Fruit fly (Drosophila melanogaster): ENCODE measurements around the gene CG44838.

The CG44838 gene

dm6 chr3L:9421621-9422020 is 39.2 kb upstream of the CG44838 start:
- TF ChIP-seq Pif1A (GFP tag; optimal IDR thresholded peaks at IDR 0.05) = no peak
- no peak for TF ChIP-seq Pif1B (GFP tag; optimal IDR thresholded peaks at IDR 0.05)
- TF ChIP-seq EcR (GFP tag; optimal IDR thresholded peaks at IDR 0.05) = peak; percentile 15
- no peak for TF ChIP-seq Snoo (tag; optimal IDR thresholded peaks at IDR 0.05)
- no peak for TF ChIP-seq CG34367 (tag; optimal IDR thresholded peaks at IDR 0.05)
- TF ChIP-seq CG4496 (GFP tag; IDR thresholded peaks at IDR 0.05) = peak; percentile 6; the same call in 1 of the 3 replicates
- TF ChIP-seq Ets98B (GFP tag; IDR thresholded peaks at IDR 0.05) = no peak
- TF ChIP-seq CG9948 (tag; optimal IDR thresholded peaks at IDR 0.05) = no peak
- TF ChIP-seq CG13204 (GFP tag; optimal IDR thresholded peaks at IDR 0.05) = no peak

- TF ChIP-seq CG9948 (tag; optimal IDR thresholded peaks at IDR 0.05) (no peak), EcR (GFP tag; optimal IDR thresholded peaks at IDR 0.05) (no peak), Pif1A (GFP tag; optimal IDR thresholded peaks at IDR 0.05) (no peak), Pif1B (GFP tag; optimal IDR thresholded peaks at IDR 0.05) (no peak), CG8159 (tag; optimal IDR thresholded peaks at IDR 0.05) (no peak), fd96Ca (GFP tag; IDR thresholded peaks at IDR 0.05) (no peak), CG17806 (tag; optimal IDR thresholded peaks at IDR 0.05) (no peak), Ets98B (GFP tag; IDR thresholded peaks at IDR 0.05) (no peak), CG14655 (GFP tag; optimal IDR thresholded peaks at IDR 0.05) (no peak), CG15710 (tag; optimal IDR thresholded peaks at IDR 0.05) (no peak), CG4496 (GFP tag; IDR thresholded peaks at IDR 0.05) (no peak), CG12605 (GFP tag; IDR thresholded peaks at IDR 0.05) (no peak), gl (tag; optimal IDR thresholded peaks at IDR 0.05) (no peak), D1 (tag; optimal IDR thresholded peaks at IDR 0.05) (no peak), CG10348 (GFP tag; IDR thresholded peaks at IDR 0.05) (no peak), CG13204 (GFP tag; optimal IDR thresholded peaks at IDR 0.05) (no peak), rn (GFP tag; IDR thresholded peaks at IDR 0.05) (no peak)
Measured at dm6 chr3L:9422135-9422534, 38.7 kb upstream of the CG44838 start.

- TF ChIP-seq rn (GFP tag; IDR thresholded peaks at IDR 0.05) (peak; percentile 95), CG15710 (tag; optimal IDR thresholded peaks at IDR 0.05) (peak; percentile 98), CG12605 (GFP tag; IDR thresholded peaks at IDR 0.05) (peak; percentile 98), Pif1B (GFP tag; optimal IDR thresholded peaks at IDR 0.05) (peak; percentile 99), CG32121 (GFP tag; IDR thresholded peaks at IDR 0.05) (peak; percentile 98), CG8301 (tag; optimal IDR thresholded peaks at IDR 0.05) (peak; percentile 97), CG8159 (tag; optimal IDR thresholded peaks at IDR 0.05) (peak; percentile 99), D1 (tag; optimal IDR thresholded peaks at IDR 0.05) (peak; percentile 98), fd96Ca (GFP tag; IDR thresholded peaks at IDR 0.05) (peak; percentile 95), Snoo (tag; optimal IDR thresholded peaks at IDR 0.05) (peak; percentile 99), CG17806 (tag; optimal IDR thresholded peaks at IDR 0.05) (peak; percentile 99), CG13204 (GFP tag; optimal IDR thresholded peaks at IDR 0.05) (peak; percentile 91), CG14655 (GFP tag; optimal IDR thresholded peaks at IDR 0.05) (peak; percentile 97), gl (tag; optimal IDR thresholded peaks at IDR 0.05) (peak; percentile 94), CG4496 (GFP tag; IDR thresholded peaks at IDR 0.05) (peak; percentile 98), CG9948 (tag; optimal IDR thresholded peaks at IDR 0.05) (peak; percentile 98), CG10348 (GFP tag; IDR thresholded peaks at IDR 0.05) (peak; percentile 87), EcR (GFP tag; optimal IDR thresholded peaks at IDR 0.05) (peak; percentile 87), Ets98B (GFP tag; IDR thresholded peaks at IDR 0.05) (peak; percentile 98), CG34367 (tag; optimal IDR thresholded peaks at IDR 0.05) (peak; percentile 97), Pif1A (GFP tag; optimal IDR thresholded peaks at IDR 0.05) (peak; percentile 99)
Measured at dm6 chr3L:9422636-9423419, 38.0 kb upstream of the CG44838 start, which contains the start of gene aay. Gene aay, plus strand, starts transcription at chr3L:9423253.

- TF ChIP-seq CG8159 (tag; optimal IDR thresholded peaks at IDR 0.05) (no peak), Snoo (tag; optimal IDR thresholded peaks at IDR 0.05) (no peak), D1 (tag; optimal IDR thresholded peaks at IDR 0.05) (no peak), Pif1B (GFP tag; optimal IDR thresholded peaks at IDR 0.05) (no peak), fd96Ca (GFP tag; IDR thresholded peaks at IDR 0.05) (no peak), CG8301 (tag; optimal IDR thresholded peaks at IDR 0.05) (no peak), CG9948 (tag; optimal IDR thresholded peaks at IDR 0.05) (no peak), CG12605 (GFP tag; IDR thresholded peaks at IDR 0.05) (no peak), CG14655 (GFP tag; optimal IDR thresholded peaks at IDR 0.05) (no peak)
Measured at dm6 chr3L:9423757-9424527, 36.9 kb upstream of the CG44838 start.

- TF ChIP-seq D1 (tag; optimal IDR thresholded peaks at IDR 0.05) (peak; percentile 4), CG32121 (GFP tag; IDR thresholded peaks at IDR 0.05) (0 out of 2 replicates have a peak, but pooled peaks have one; percentile 26), CG12605 (GFP tag; IDR thresholded peaks at IDR 0.05) (0 out of 2 replicates have a peak, but pooled peaks have one; percentile 29), gl (tag; optimal IDR thresholded peaks at IDR 0.05) (no peak), CG4496 (GFP tag; IDR thresholded peaks at IDR 0.05) (peak; percentile 43; the same call in 1 of the 3 replicates), CG34367 (tag; optimal IDR thresholded peaks at IDR 0.05) (no peak), Pif1A (GFP tag; optimal IDR thresholded peaks at IDR 0.05) (peak; percentile 35), CG13204 (GFP tag; optimal IDR thresholded peaks at IDR 0.05) (no peak), CG9948 (tag; optimal IDR thresholded peaks at IDR 0.05) (peak; percentile 12), fd96Ca (GFP tag; IDR thresholded peaks at IDR 0.05) (no peak), Pif1B (GFP tag; optimal IDR thresholded peaks at IDR 0.05) (no peak), CG15710 (tag; optimal IDR thresholded peaks at IDR 0.05) (peak; percentile 9), EcR (GFP tag; optimal IDR thresholded peaks at IDR 0.05) (no peak), Snoo (tag; optimal IDR thresholded peaks at IDR 0.05) (peak; percentile 24), CG8301 (tag; optimal IDR thresholded peaks at IDR 0.05) (peak; percentile 49), CG14655 (GFP tag; optimal IDR thresholded peaks at IDR 0.05) (peak; percentile 42), Ets98B (GFP tag; IDR thresholded peaks at IDR 0.05) (peak; percentile 57; the same call in 1 of the 2 replicates), CG10348 (GFP tag; IDR thresholded peaks at IDR 0.05) (no peak), CG8159 (tag; optimal IDR thresholded peaks at IDR 0.05) (peak; percentile 9), CG17806 (tag; optimal IDR thresholded peaks at IDR 0.05) (peak; percentile 58)
Measured at dm6 chr3L:9424528-9424911, 36.3 kb upstream of the CG44838 start.
